Worm (Caenorhabditis elegans) whole organism, L2 larva: Measurements from ENCODE around the gene F40A3.3.

Experiments
- F13H6.1 ChIP-seq: sonication (generic microtip); optimal IDR thresholded peaks from 2 replicates; lab custom pipeline; 2016; ENCODE audit warnings: missing genetic modification characterization, missing compliant biosample characterization
- R02D3.7 ChIP-seq: fragments of 150-350 bp; optimal IDR thresholded peaks from 2 replicates; lab custom pipeline; 2014; ENCODE audit warnings: missing biosample characterization, missing genetic modification characterization
- ZK546.5 ChIP-seq: sonication (generic microtip); optimal IDR thresholded peaks from 2 replicates; lab custom pipeline; 2017; ENCODE audit warnings: missing biosample characterization, missing genetic modification characterization
- aly-2 ChIP-seq: fragments of 150-350 bp; optimal IDR thresholded peaks from 2 replicates; lab custom pipeline; 2014; ENCODE audit warnings: missing biosample characterization, missing genetic modification characterization
- ama-1 ChIP-seq: fragments of 150-350 bp; optimal IDR thresholded peaks from 2 replicates; lab custom pipeline; 2018; ENCODE audit warnings: inconsistent platforms
- ceh-16 ChIP-seq: fragments of 150-350 bp; optimal IDR thresholded peaks from 2 replicates; lab custom pipeline; 2014; ENCODE audit warnings: missing biosample characterization, missing genetic modification characterization
- ceh-82 ChIP-seq: fragments of 150-350 bp; optimal IDR thresholded peaks from 2 replicates; lab custom pipeline; 2014; ENCODE audit warnings: missing biosample characterization, missing genetic modification characterization
- dmd-4 ChIP-seq: sonication (generic microtip); optimal IDR thresholded peaks from 2 replicates; lab custom pipeline; 2017; ENCODE audit warnings: missing biosample characterization, missing genetic modification characterization
- egl-27 ChIP-seq: sonication (generic microtip); optimal IDR thresholded peaks from 3 replicates; lab custom pipeline; 2017; ENCODE audit warnings: missing biosample characterization, missing genetic modification reagents, missing genetic modification characterization
- fos-1 ChIP-seq: fragments of 150-350 bp; optimal IDR thresholded peaks from 2 replicates; lab custom pipeline; 2014; ENCODE audit warnings: missing biosample characterization, missing genetic modification characterization
- gmeb-1 ChIP-seq: fragments of 150-350 bp; optimal IDR thresholded peaks from 2 replicates; lab custom pipeline; 2014; ENCODE audit warnings: missing biosample characterization, missing genetic modification characterization
- lin-11 ChIP-seq: fragments of 150-350 bp; sonication (generic microtip); optimal IDR thresholded peaks from 2 replicates; lab custom pipeline; 2014; ENCODE audit warnings: missing biosample characterization, missing genetic modification characterization, inconsistent platforms, mixed read lengths
- lin-13 ChIP-seq: fragments of 150-350 bp; optimal IDR thresholded peaks from 2 replicates; lab custom pipeline; 2014; ENCODE audit warnings: missing biosample characterization, missing genetic modification reagents, missing genetic modification characterization
- lin-39 ChIP-seq: fragments of 150-350 bp; optimal IDR thresholded peaks from 2 replicates; lab custom pipeline; 2014; ENCODE audit warnings: missing biosample characterization, missing genetic modification reagents, missing genetic modification characterization
- mbf-1 ChIP-seq: sonication (generic microtip); optimal IDR thresholded peaks from 2 replicates; lab custom pipeline; 2017; ENCODE audit warnings: missing biosample characterization, missing genetic modification characterization
- nhr-11 ChIP-seq: fragments of 150-350 bp; optimal IDR thresholded peaks from 2 replicates; lab custom pipeline; 2014; ENCODE audit warnings: missing biosample characterization, missing genetic modification characterization
- nhr-12 ChIP-seq: fragments of 150-350 bp; optimal IDR thresholded peaks from 2 replicates; lab custom pipeline; 2014; ENCODE audit warnings: missing biosample characterization, missing genetic modification characterization
- nhr-129 ChIP-seq: fragments of 150-350 bp; optimal IDR thresholded peaks from 2 replicates; lab custom pipeline; 2014; ENCODE audit warnings: missing biosample characterization, missing genetic modification characterization
- nhr-237 ChIP-seq: fragments of 150-350 bp; optimal IDR thresholded peaks from 2 replicates; lab custom pipeline; 2014; ENCODE audit warnings: missing biosample characterization, missing genetic modification characterization
- nhr-25 ChIP-seq: fragments of 150-350 bp; sonication (generic microtip); optimal IDR thresholded peaks from 3 replicates; lab custom pipeline; 2014; ENCODE audit warnings: missing biosample characterization, missing genetic modification characterization
- nhr-6 ChIP-seq: fragments of 150-350 bp; optimal IDR thresholded peaks from 2 replicates; lab custom pipeline; 2014; ENCODE audit warnings: missing biosample characterization, missing genetic modification characterization
- nhr-77 ChIP-seq: fragments of 150-350 bp; optimal IDR thresholded peaks from 2 replicates; lab custom pipeline; 2014; ENCODE audit warnings: missing biosample characterization, missing genetic modification characterization
- peb-1 ChIP-seq: fragments of 150-350 bp; optimal IDR thresholded peaks from 2 replicates; lab custom pipeline; 2014; ENCODE audit warnings: missing biosample characterization, missing genetic modification characterization
- sem-4 ChIP-seq: fragments of 150-350 bp; optimal IDR thresholded peaks from 2 replicates; lab custom pipeline; 2014; ENCODE audit warnings: missing biosample characterization, missing genetic modification reagents, missing genetic modification characterization
- sma-3 ChIP-seq: sonication (generic microtip); optimal IDR thresholded peaks from 2 replicates; lab custom pipeline; 2016; ENCODE audit warnings: missing genetic modification reagents, missing genetic modification characterization, missing compliant biosample characterization
- sma-9 ChIP-seq, 2 experiments: fragments of 150-350 bp in 1 of 2; sonication (generic microtip) in 1 of 2; optimal IDR thresholded peaks; 2 replicates each; lab custom pipeline; 2014 to 2016; ENCODE audit warnings: missing genetic modification characterization in 2 of 2, mild to moderate bottlenecking in 1 of 2, missing biosample characterization in 1 of 2, missing compliant biosample characterization in 1 of 2, missing genetic modification reagents in 1 of 2, moderate library complexity in 1 of 2
- snpc-4 ChIP-seq: fragments of 150-350 bp; optimal IDR thresholded peaks from 2 replicates; lab custom pipeline; 2014; ENCODE audit warnings: missing biosample characterization, missing genetic modification characterization
- unc-39 ChIP-seq: fragments of 150-350 bp; optimal IDR thresholded peaks from 2 replicates; lab custom pipeline; 2014; ENCODE audit warnings: missing biosample characterization, missing genetic modification characterization
- unc-55 ChIP-seq: fragments of 150-350 bp; sonication (generic microtip); optimal IDR thresholded peaks from 3 replicates; lab custom pipeline; 2014; ENCODE audit warnings: missing biosample characterization, missing genetic modification reagents, missing genetic modification characterization
- unc-62 ChIP-seq: fragments of 150-350 bp; optimal IDR thresholded peaks from 2 replicates; lab custom pipeline; 2014; ENCODE audit warnings: missing biosample characterization, missing genetic modification reagents, missing genetic modification characterization
- ztf-1 ChIP-seq: fragments of 200-800 bp; sonication (Bioruptor generic); conservative IDR thresholded peaks from 2 replicates; pipeline ENCODE4 v1.3.6; 2022; ENCODE audit warnings: missing genetic modification characterization, missing compliant biosample characterization
- ztf-11 ChIP-seq: sonication (generic microtip); optimal IDR thresholded peaks from 2 replicates; lab custom pipeline; 2017; ENCODE audit warnings: missing biosample characterization, missing genetic modification characterization

The F40A3.3 gene

DNA sequence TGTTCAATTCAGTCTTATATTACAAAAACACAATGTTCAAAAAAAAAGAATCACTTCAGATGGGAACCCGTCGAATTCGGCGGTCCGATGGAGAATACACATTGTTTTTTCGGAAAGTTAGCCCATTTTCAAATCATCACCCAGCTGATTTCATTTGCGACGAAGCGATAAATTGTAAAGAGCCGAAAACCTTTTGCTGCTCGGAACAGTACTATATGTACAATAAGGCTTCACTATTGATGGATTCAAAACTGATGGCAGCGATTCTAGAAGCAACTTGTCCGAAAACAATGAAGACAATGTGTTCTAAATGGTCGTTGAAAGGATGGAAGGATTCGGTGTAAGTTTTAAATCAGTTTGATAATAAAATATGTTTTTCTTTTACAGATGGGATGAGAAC lies 19.3 kb upstream of the F40A3.3 start, which contains the start of gene C37C3.1 (continued):
- TF ChIP-seq unc-39 (tag; lab: Kevin White, UChicago) = no peak

DNA sequence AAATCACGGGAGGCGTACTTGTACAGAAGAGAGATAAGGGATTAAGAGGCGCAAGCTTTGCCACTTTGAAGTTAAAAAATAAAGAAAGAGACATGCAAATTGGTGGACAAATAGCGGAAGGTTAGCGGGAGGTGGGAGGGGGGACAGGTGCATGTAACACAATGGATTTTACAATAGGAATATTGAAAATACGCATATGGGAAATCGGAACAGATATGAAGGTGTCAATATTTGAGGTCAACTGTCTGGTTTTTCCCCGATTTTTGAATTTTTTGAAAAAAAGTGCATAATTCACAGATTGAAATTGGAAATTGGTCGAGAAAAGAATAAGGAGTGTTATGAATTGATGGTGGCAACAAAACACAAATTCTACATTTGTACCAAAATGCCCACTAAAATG lies 15.5 kb upstream of the F40A3.3 start, which contains the start of gene C37C3.17:
Gene C37C3.17, minus strand, starts transcription at position 101 of the 400 bp plus-strand sequence.
- no peak for TF ChIP-seq gmeb-1 (tag; lab: Kevin White, UChicago)
- no peak for TF ChIP-seq nhr-12 (tag; lab: Kevin White, UChicago)
- TF ChIP-seq dmd-4 (tag; lab: Kevin White, UChicago) = no peak
- TF ChIP-seq ceh-16 = no peak
- no peak for TF ChIP-seq nhr-25 (tag; lab: Kevin White, UChicago)
- no peak for TF ChIP-seq ceh-82 (tag; lab: Kevin White, UChicago)
- TF ChIP-seq lin-11 (tag; lab: Kevin White, UChicago) = no peak
- no peak for TF ChIP-seq sma-9 (GFP tag; optimal IDR thresholded peaks at IDR 0.05; lab: Kevin White, UChicago)
- TF ChIP-seq sma-9 (tag; optimal IDR thresholded peaks at IDR 0.05; lab: Kevin White, UChicago) = no peak
- no peak for TF ChIP-seq peb-1
- TF ChIP-seq F13H6.1 (tag; lab: Kevin White, UChicago) = no peak
- TF ChIP-seq ztf-1 = no peak

ce11 chrV:7863020-7863523 lies 14.2 kb upstream of the F40A3.3 start, which contains the start of gene C37C3.10:
TSS of gene C37C3.10 (minus strand) at chrV:7863070.
- TF ChIP-seq aly-2 (tag; lab: Kevin White, UChicago) (no peak), unc-55 (GFP tag; lab: Kevin White, UChicago) (no peak), fos-1 (peak; percentile 61)

- TF ChIP-seq lin-11 (tag; lab: Kevin White, UChicago) (no peak), nhr-25 (tag; lab: Kevin White, UChicago) (no peak), mbf-1 (tag; lab: Kevin White, UChicago) (no peak), gmeb-1 (tag; lab: Kevin White, UChicago) (no peak), nhr-129 (no peak), aly-2 (tag; lab: Kevin White, UChicago) (no peak), nhr-77 (tag; lab: Kevin White, UChicago) (no peak), lin-13 (GFP tag; lab: Kevin White, UChicago) (no peak), snpc-4 (tag; lab: Kevin White, UChicago) (no peak), egl-27 (tag; lab: Kevin White, UChicago) (no peak), R02D3.7 (tag; lab: Kevin White, UChicago) (no peak), ceh-82 (tag; lab: Kevin White, UChicago) (no peak), nhr-237 (tag; lab: Kevin White, UChicago) (no peak)
- TF ChIP-seq, all 48 proteins: peak for 0
Observed at ce11 chrV:7864663-7865062, 12.6 kb upstream of the F40A3.3 start, which contains the start of gene C37C3.11. TSS of gene C37C3.11 (minus strand) at chrV:7864763.

- TF ChIP-seq egl-27 (tag; lab: Kevin White, UChicago) (no peak), nhr-12 (tag; lab: Kevin White, UChicago) (no peak), ZK546.5 (tag; lab: Kevin White, UChicago) (no peak), sem-4 (tag; lab: Kevin White, UChicago) (no peak), peb-1 (no peak), ama-1 (lab: Kevin White, UChicago) (no peak), unc-55 (GFP tag; lab: Kevin White, UChicago) (no peak), lin-39 (no peak), unc-62 (GFP tag; lab: Kevin White, UChicago) (no peak), unc-39 (tag; lab: Kevin White, UChicago) (no peak), nhr-11 (tag; lab: Kevin White, UChicago) (no peak), lin-13 (GFP tag; lab: Kevin White, UChicago) (no peak), nhr-6 (no peak), sma-9 (GFP tag; optimal IDR thresholded peaks at IDR 0.05; lab: Kevin White, UChicago) (no peak), sma-9 (tag; optimal IDR thresholded peaks at IDR 0.05; lab: Kevin White, UChicago) (no peak), F13H6.1 (tag; lab: Kevin White, UChicago) (no peak), sma-3 (GFP tag; lab: Kevin White, UChicago) (no peak), snpc-4 (tag; lab: Kevin White, UChicago) (no peak), ztf-11 (tag; lab: Kevin White, UChicago) (no peak), lin-11 (tag; lab: Kevin White, UChicago) (no peak), mbf-1 (tag; lab: Kevin White, UChicago) (no peak)
Observed at ce11 chrV:7870707-7871106, 6.5 kb upstream of the F40A3.3 start, which contains the start of gene nipi-4. TSS of gene nipi-4 (minus strand) at chrV:7870807.
